Worm (Caenorhabditis elegans) whole organism, young adult: ENCODE data around the gene sre-2.

Source experiments
- C06A6.2 ChIP-seq: fragments of 200-800 bp; sonication (Bioruptor generic); conservative IDR thresholded peaks from 2 replicates; pipeline ENCODE4 v1.3.6; 2022; ENCODE audit warnings: missing genetic modification characterization, missing compliant biosample characterization
- bed-1 ChIP-seq: fragments of 200-800 bp; sonication (Bioruptor generic); IDR thresholded peaks from 2 replicates; pipeline ENCODE4 v1.3.6; 2022; ENCODE audit warnings: missing genetic modification reagents, missing genetic modification characterization, missing compliant biosample characterization
- lin-35 ChIP-seq, 3 experiments: fragments of 150-350 bp in 2 of 3; sonication (generic microtip) in 1 of 3; optimal IDR thresholded peaks; 2 replicates each; lab custom pipeline; 2014 to 2018; ENCODE audit warnings: missing biosample characterization in 3 of 3, missing genetic modification characterization in 3 of 3, missing genetic modification reagents in 3 of 3
- mxl-1 ChIP-seq: sonication (generic microtip); optimal IDR thresholded peaks from 2 replicates; lab custom pipeline; 2016; ENCODE audit warnings: missing genetic modification characterization, missing compliant biosample characterization
- nhr-90 ChIP-seq: sonication (generic microtip); optimal IDR thresholded peaks from 2 replicates; lab custom pipeline; 2016; ENCODE audit warnings: missing genotype, mild to moderate bottlenecking, missing genetic modification characterization, missing compliant biosample characterization
- snpc-1.1 ChIP-seq: sonication (generic microtip); optimal IDR thresholded peaks from 2 replicates; lab custom pipeline; 2017; ENCODE audit warnings: missing genetic modification characterization, mild to moderate bottlenecking, missing compliant biosample characterization, antibody characterized with exemption, moderate library complexity, missing genotype, missing genetic modification reagents; ENCODE audit not compliant: insufficient read depth
- tbp1 ChIP-seq: fragments of 200-800 bp; sonication (Bioruptor generic); optimal IDR thresholded peaks from 2 replicates; lab custom pipeline; 2018; ENCODE audit warnings: mild to moderate bottlenecking, missing genetic modification characterization, missing compliant biosample characterization
- zim-3 ChIP-seq: sonication (generic microtip); optimal IDR thresholded peaks from 2 replicates; lab custom pipeline; 2017; ENCODE audit warnings: mild to moderate bottlenecking, missing genetic modification characterization, moderate library complexity, missing compliant biosample characterization

ce11 chrII:8086803-8087202 is 15.1 kb downstream of the sre-2 start, which contains the start of gene K02C4.3:
- TF ChIP-seq nhr-90 (tag; lab: Kevin White, UChicago): no peak
- TF ChIP-seq C06A6.2 (GFP tag; lab: Robert Waterston, UW): no peak
- TF ChIP-seq snpc-1.1 (tag; lab: Kevin White, UChicago): peak; percentile 34
- peak in 1 of 3 experiments; percentile 80 for TF ChIP-seq lin-35 (GFP tag; optimal IDR thresholded peaks at IDR 0.05; lab: Kevin White, UChicago)
- TF ChIP-seq mxl-1: no peak
- TF ChIP-seq tbp1 (GFP tag; lab: Kevin White, UChicago): no peak
- no peak for TF ChIP-seq bed-1 (GFP tag; lab: Robert Waterston, UW)
- TF ChIP-seq zim-3 (tag; lab: Kevin White, UChicago): no peak
